Worm (Caenorhabditis elegans): ENCODE measurements around the gene inx-6.
A peak's percentile ranks its signal among the peaks of the same experiment; 100 is the strongest.

Gene inx-6

ce11 chrIV:12748760-12749159, 2.4 kb downstream of the inx-6 start:
- TF ChIP-seq lin-13 (GFP tag; optimal IDR thresholded peaks at IDR 0.05) (no peak), unc-62 (GFP tag; optimal IDR thresholded peaks at IDR 0.05) (no peak), efl-1 (optimal IDR thresholded peaks at IDR 0.05) (no peak), efl-1 (GFP tag; optimal IDR thresholded peaks at IDR 0.05 in 1 of 2) (no peak), ztf-11 (tag; optimal IDR thresholded peaks at IDR 0.05) (no peak), ceh-90 (tag; optimal IDR thresholded peaks at IDR 0.05) (no peak), sptf-1 (tag; optimal IDR thresholded peaks at IDR 0.05) (no peak), ceh-88 (GFP tag; IDR thresholded peaks at IDR 0.05) (no peak), snu-23 (GFP tag; optimal IDR thresholded peaks at IDR 0.05) (no peak), nhr-71 (tag; optimal IDR thresholded peaks at IDR 0.05) (no peak), C04F5.9 (tag; optimal IDR thresholded peaks at IDR 0.05) (no peak), zag-1 (tag; optimal IDR thresholded peaks at IDR 0.05) (no peak), nhr-77 (tag; optimal IDR thresholded peaks at IDR 0.05) (no peak), F16B12.6 (tag; optimal IDR thresholded peaks at IDR 0.05) (no peak), nhr-85 (tag) (no peak), mef-2 (tag; optimal IDR thresholded peaks at IDR 0.05) (no peak), sup-37 (GFP tag; optimal IDR thresholded peaks at IDR 0.05) (no peak), efl-3 (GFP tag; optimal IDR thresholded peaks at IDR 0.05) (no peak), C16A3.4 (tag; optimal IDR thresholded peaks at IDR 0.05) (no peak), fkh-10 (GFP tag; optimal IDR thresholded peaks at IDR 0.05) (no peak), ets-5 (GFP tag; IDR thresholded peaks at IDR 0.05) (no peak)

- TF ChIP-seq grh-1 (GFP tag; IDR thresholded peaks at IDR 0.05): no peak
- TF ChIP-seq dpl-1 (GFP tag; optimal IDR thresholded peaks at IDR 0.05): peak in 1 of 3 experiments; percentile 9
Observed at ce11 chrIV:12754170-12754569, 7.8 kb downstream of the inx-6 start.

ce11 chrIV:12755641-12756040, 9.3 kb downstream of the inx-6 start:
- TF ChIP-seq efl-3 (GFP tag; optimal IDR thresholded peaks at IDR 0.05) (no peak), ces-1 (GFP tag; optimal IDR thresholded peaks at IDR 0.05) (no peak), efl-1 (optimal IDR thresholded peaks at IDR 0.05) (no peak), efl-1 (GFP tag; optimal IDR thresholded peaks at IDR 0.05 in 1 of 2) (peak in 1 of 2 experiments; percentile 75)

ce11 chrIV:12757470-12757869, 11.1 kb downstream of the inx-6 start, which contains the start of gene flp-9:
Gene flp-9 (minus strand): TSS chrIV:12757570.
- TF ChIP-seq nhr-85 (tag) (no peak), nhr-76 (tag; optimal IDR thresholded peaks at IDR 0.05) (no peak), nhr-11 (tag; optimal IDR thresholded peaks at IDR 0.05) (no peak), fkh-8 (tag; optimal IDR thresholded peaks at IDR 0.05) (no peak), ztf-11 (tag; optimal IDR thresholded peaks at IDR 0.05) (no peak), swsn-7 (tag; optimal IDR thresholded peaks at IDR 0.05) (no peak), elt-3 (tag; optimal IDR thresholded peaks at IDR 0.05) (no peak), grh-1 (GFP tag; IDR thresholded peaks at IDR 0.05) (no peak), nhr-47 (tag; optimal IDR thresholded peaks at IDR 0.05) (no peak), snu-23 (GFP tag; optimal IDR thresholded peaks at IDR 0.05) (no peak)

ce11 chrIV:12762782-12763181, 16.4 kb downstream of the inx-6 start:
- TF ChIP-seq lin-13 (GFP tag; optimal IDR thresholded peaks at IDR 0.05) (no peak), lsy-2 (tag; optimal IDR thresholded peaks at IDR 0.05) (peak in 1 of 2 experiments; percentile 16), fkh-10 (GFP tag; optimal IDR thresholded peaks at IDR 0.05) (peak; percentile 87), lin-14 (GFP tag; optimal IDR thresholded peaks at IDR 0.05) (peak; percentile 78)

ce11 chrIV:12765067-12765466, 18.7 kb downstream of the inx-6 start, which contains the start of gene ZK897.10:
Gene ZK897.10 (plus strand): TSS chrIV:12765351.
- peak; percentile 53 for TF ChIP-seq elt-2 (tag; optimal IDR thresholded peaks at IDR 0.05)
- peak; percentile 34 for TF ChIP-seq jun-1 (tag; optimal IDR thresholded peaks at IDR 0.05)
- TF ChIP-seq ztf-11 (tag; optimal IDR thresholded peaks at IDR 0.05): no peak
- TF ChIP-seq ces-1 (GFP tag; optimal IDR thresholded peaks at IDR 0.05): no peak
- TF ChIP-seq nhr-76 (tag; optimal IDR thresholded peaks at IDR 0.05): no peak

Data from whole organism, L1 larva.